Worm (Caenorhabditis elegans) whole organism, early embryonic: Measurements from ENCODE around the gene gta-1.

Experiments
- B0310.2 ChIP-seq: sonication (generic microtip); optimal IDR thresholded peaks from 2 replicates; lab custom pipeline; 2016; ENCODE audit warnings: mild to moderate bottlenecking, missing genetic modification characterization, missing compliant biosample characterization
- F13C5.2 ChIP-seq: sonication (generic microtip); optimal IDR thresholded peaks from 2 replicates; lab custom pipeline; 2017; ENCODE audit warnings: mild to moderate bottlenecking, missing genetic modification characterization, inconsistent platforms, missing compliant biosample characterization
- aly-1 ChIP-seq: sonication (generic microtip); optimal IDR thresholded peaks from 2 replicates; lab custom pipeline; 2016; ENCODE audit warnings: missing genetic modification characterization, missing compliant biosample characterization
- ama-1 ChIP-seq: fragments of 150-350 bp; optimal IDR thresholded peaks from 2 replicates; lab custom pipeline; 2014
- ceh-13 ChIP-seq: fragments of 200-800 bp; sonication (Bioruptor generic); optimal IDR thresholded peaks from 2 replicates; lab custom pipeline; 2018; ENCODE audit warnings: mild to moderate bottlenecking, missing genetic modification characterization, missing compliant biosample characterization
- ceh-36 ChIP-seq: sonication (generic microtip); optimal IDR thresholded peaks from 2 replicates; lab custom pipeline; 2016; ENCODE audit warnings: missing genetic modification characterization, inconsistent platforms, missing compliant biosample characterization
- ets-7 ChIP-seq: sonication (generic microtip); optimal IDR thresholded peaks from 2 replicates; lab custom pipeline; 2016; ENCODE audit warnings: missing genotype, missing genetic modification characterization, missing compliant biosample characterization
- flt-1 ChIP-seq: fragments of 200-800 bp; sonication (Bioruptor generic); IDR thresholded peaks from 2 replicates; pipeline ENCODE4 v1.3.6; 2022; ENCODE audit warnings: missing genetic modification characterization, missing compliant biosample characterization
- hmbx-1 ChIP-seq: sonication (generic microtip); optimal IDR thresholded peaks from 2 replicates; lab custom pipeline; 2016; ENCODE audit warnings: mild to moderate bottlenecking, missing genetic modification characterization, missing compliant biosample characterization
- hmg-4 ChIP-seq: fragments of 200-800 bp; sonication (Bioruptor generic); optimal IDR thresholded peaks from 2 replicates; lab custom pipeline; 2018; ENCODE audit warnings: mild to moderate bottlenecking, missing genetic modification characterization, missing compliant biosample characterization
- hnd-1 ChIP-seq: sonication (generic microtip); optimal IDR thresholded peaks from 2 replicates; lab custom pipeline; 2016; ENCODE audit warnings: missing genetic modification characterization, missing compliant biosample characterization
- pes-1 ChIP-seq: fragments of 200-800 bp; sonication (Bioruptor generic); IDR thresholded peaks from 2 replicates; pipeline ENCODE4 v1.3.6; 2022; ENCODE audit warnings: missing genetic modification reagents, missing genetic modification characterization, missing compliant biosample characterization
- scrt-1 ChIP-seq: fragments of 200-800 bp; sonication (Bioruptor generic); IDR thresholded peaks from 2 replicates; pipeline ENCODE4 v1.3.6; 2022; ENCODE audit warnings: missing genetic modification characterization, missing compliant biosample characterization
- sea-1 ChIP-seq: fragments of 200-800 bp; sonication (Bioruptor generic); conservative IDR thresholded peaks from 2 replicates; pipeline ENCODE4 v1.3.6; 2022; ENCODE audit warnings: missing genetic modification characterization, missing compliant biosample characterization
- tbx-11 ChIP-seq: fragments of 200-800 bp; sonication (Bioruptor generic); IDR thresholded peaks from 2 replicates; pipeline ENCODE4 v1.3.6; 2022; ENCODE audit warnings: missing genetic modification characterization, missing compliant biosample characterization
- tbx-37 ChIP-seq: fragments of 200-800 bp; sonication (Bioruptor generic); conservative IDR thresholded peaks from 2 replicates; pipeline ENCODE4 v1.3.6; 2022; ENCODE audit warnings: missing genetic modification reagents, missing genetic modification characterization, missing compliant biosample characterization
- tra-4 ChIP-seq: sonication (generic microtip); optimal IDR thresholded peaks from 2 replicates; lab custom pipeline; 2017; ENCODE audit warnings: missing genetic modification characterization, missing compliant biosample characterization

The gta-1 gene

DNA sequence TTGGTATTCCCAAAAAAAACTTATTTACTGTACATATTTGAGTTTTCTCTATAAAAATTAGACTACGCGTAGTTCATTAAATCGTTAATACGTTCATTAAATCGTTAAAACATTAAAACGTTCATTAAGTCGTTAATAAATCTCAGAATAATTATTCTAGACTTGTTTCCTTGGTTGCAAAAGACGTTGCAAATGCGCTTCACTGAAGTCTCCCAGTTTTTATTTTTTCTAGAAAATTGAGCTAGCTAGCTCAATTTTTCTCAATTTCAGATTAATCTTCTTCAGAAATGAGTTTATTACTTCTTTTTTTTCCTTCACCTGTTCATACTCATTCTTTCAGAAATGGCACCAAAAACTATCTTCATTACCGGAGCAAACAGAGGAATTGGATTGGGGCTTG is 35.6 kb upstream of the gta-1 start:
- TF ChIP-seq ets-7 (tag; lab: Kevin White, UChicago) (no peak), ama-1 (lab: Kevin White, UChicago) (no peak), tbx-11 (GFP tag; lab: Robert Waterston, UW) (no peak), ceh-13 (GFP tag; lab: Kevin White, UChicago) (no peak), tbx-37 (GFP tag; lab: Robert Waterston, UW) (no peak), F13C5.2 (tag; lab: Kevin White, UChicago) (no peak), B0310.2 (tag; lab: Kevin White, UChicago) (no peak), aly-1 (tag; lab: Kevin White, UChicago) (no peak), sea-1 (no peak), hmg-4 (GFP tag; lab: Kevin White, UChicago) (no peak), hnd-1 (no peak)

ce11 chrIV:10146885-10147284 is 33.6 kb upstream of the gta-1 start, which contains the start of gene T14G10.8:
TSS of gene T14G10.8 (minus strand) at chrIV:10146985.
- TF ChIP-seq scrt-1 (GFP tag; lab: Robert Waterston, UW) (no peak), ceh-36 (tag; lab: Kevin White, UChicago) (no peak), hnd-1 (no peak), B0310.2 (tag; lab: Kevin White, UChicago) (no peak), ceh-13 (GFP tag; lab: Kevin White, UChicago) (no peak), pes-1 (no peak), tbx-37 (GFP tag; lab: Robert Waterston, UW) (no peak), ets-7 (tag; lab: Kevin White, UChicago) (no peak), aly-1 (tag; lab: Kevin White, UChicago) (no peak)

DNA sequence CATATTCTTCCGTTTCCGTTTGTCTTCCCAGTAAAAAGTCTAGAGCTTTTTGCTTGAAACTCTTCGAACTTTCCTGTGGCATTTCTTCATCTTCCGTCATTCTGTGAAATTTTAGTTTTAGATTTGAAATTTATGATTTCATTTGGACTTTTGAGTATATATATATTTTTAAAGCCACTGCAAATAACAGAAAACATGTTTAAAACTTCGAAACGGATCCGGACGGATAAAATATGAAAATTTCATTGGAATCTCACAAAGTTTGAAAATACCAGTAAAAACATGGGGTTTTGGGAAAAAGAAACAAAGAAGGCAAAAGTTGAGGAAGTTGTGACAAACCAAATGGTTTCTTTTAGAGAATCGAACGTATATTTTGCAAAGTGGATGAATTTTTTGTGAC is 31.5 kb upstream of the gta-1 start, which contains the start of gene pigs-1:
Gene pigs-1 (minus strand): TSS at position 101 of the 400 bp plus-strand sequence.
- TF ChIP-seq aly-1 (tag; lab: Kevin White, UChicago) (no peak), sea-1 (no peak), ets-7 (tag; lab: Kevin White, UChicago) (no peak), tbx-11 (GFP tag; lab: Robert Waterston, UW) (no peak), F13C5.2 (tag; lab: Kevin White, UChicago) (no peak), hmbx-1 (tag; lab: Kevin White, UChicago) (no peak), tbx-37 (GFP tag; lab: Robert Waterston, UW) (no peak), pes-1 (no peak), flt-1 (GFP tag; lab: Robert Waterston, UW) (no peak), hmg-4 (GFP tag; lab: Kevin White, UChicago) (no peak), scrt-1 (GFP tag; lab: Robert Waterston, UW) (no peak), ceh-13 (GFP tag; lab: Kevin White, UChicago) (no peak), hnd-1 (no peak), B0310.2 (tag; lab: Kevin White, UChicago) (no peak), ceh-36 (tag; lab: Kevin White, UChicago) (no peak), ama-1 (lab: Kevin White, UChicago) (no peak), tra-4 (tag; lab: Kevin White, UChicago) (no peak)

DNA sequence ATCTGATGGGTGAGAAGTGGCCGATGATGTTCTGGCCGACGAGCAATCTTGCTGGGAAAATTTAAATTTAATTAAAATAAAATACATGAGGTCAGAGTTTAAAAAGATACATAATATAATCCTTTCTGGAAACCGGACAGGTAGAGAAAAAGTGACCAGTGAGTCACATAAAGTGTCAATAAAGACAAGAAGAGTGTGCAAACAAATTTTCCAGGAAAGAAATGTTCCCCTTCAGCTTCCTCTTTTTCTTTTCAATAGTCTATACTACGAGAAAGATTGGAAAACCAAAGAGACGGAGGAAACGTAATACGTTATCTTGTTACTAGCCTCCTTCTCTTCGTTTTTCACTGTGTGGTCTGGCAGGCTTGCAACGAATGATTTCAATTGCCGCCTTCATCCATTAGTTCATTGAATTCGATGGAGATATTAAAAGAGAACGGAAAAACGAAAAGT is 29.9 kb upstream of the gta-1 start, which contains the start of gene tsp-12:
Gene tsp-12 (minus strand): TSS at position 51 of the 453 bp plus-strand sequence.
- TF ChIP-seq B0310.2 (tag; lab: Kevin White, UChicago) (no peak), hnd-1 (no peak), ets-7 (tag; lab: Kevin White, UChicago) (no peak), aly-1 (tag; lab: Kevin White, UChicago) (no peak), flt-1 (GFP tag; lab: Robert Waterston, UW) (no peak), ceh-13 (GFP tag; lab: Kevin White, UChicago) (no peak), F13C5.2 (tag; lab: Kevin White, UChicago) (no peak), tbx-11 (GFP tag; lab: Robert Waterston, UW) (no peak), tra-4 (tag; lab: Kevin White, UChicago) (no peak), hmbx-1 (tag; lab: Kevin White, UChicago) (no peak), hmg-4 (GFP tag; lab: Kevin White, UChicago) (no peak), ama-1 (lab: Kevin White, UChicago) (no peak), scrt-1 (GFP tag; lab: Robert Waterston, UW) (no peak), tbx-37 (GFP tag; lab: Robert Waterston, UW) (no peak), ceh-36 (tag; lab: Kevin White, UChicago) (no peak), pes-1 (no peak), sea-1 (no peak)

ce11 chrIV:10151439-10151997 is 28.9 kb upstream of the gta-1 start, which contains the start of gene copg-1:
TSS of gene copg-1 (plus strand) at chrIV:10151947.
- TF ChIP-seq scrt-1 (GFP tag; lab: Robert Waterston, UW) (no peak), flt-1 (GFP tag; lab: Robert Waterston, UW) (no peak), F13C5.2 (tag; lab: Kevin White, UChicago) (no peak), B0310.2 (tag; lab: Kevin White, UChicago) (no peak), tbx-11 (GFP tag; lab: Robert Waterston, UW) (no peak), hmg-4 (GFP tag; lab: Kevin White, UChicago) (no peak)

- TF ChIP-seq hmg-4 (GFP tag; lab: Kevin White, UChicago) (no peak), sea-1 (no peak), ets-7 (tag; lab: Kevin White, UChicago) (no peak), flt-1 (GFP tag; lab: Robert Waterston, UW) (no peak), pes-1 (no peak), scrt-1 (GFP tag; lab: Robert Waterston, UW) (no peak), ceh-36 (tag; lab: Kevin White, UChicago) (no peak), tbx-11 (GFP tag; lab: Robert Waterston, UW) (no peak), B0310.2 (tag; lab: Kevin White, UChicago) (no peak)
Measured at ce11 chrIV:10153479-10153878, 27.0 kb upstream of the gta-1 start.

DNA sequence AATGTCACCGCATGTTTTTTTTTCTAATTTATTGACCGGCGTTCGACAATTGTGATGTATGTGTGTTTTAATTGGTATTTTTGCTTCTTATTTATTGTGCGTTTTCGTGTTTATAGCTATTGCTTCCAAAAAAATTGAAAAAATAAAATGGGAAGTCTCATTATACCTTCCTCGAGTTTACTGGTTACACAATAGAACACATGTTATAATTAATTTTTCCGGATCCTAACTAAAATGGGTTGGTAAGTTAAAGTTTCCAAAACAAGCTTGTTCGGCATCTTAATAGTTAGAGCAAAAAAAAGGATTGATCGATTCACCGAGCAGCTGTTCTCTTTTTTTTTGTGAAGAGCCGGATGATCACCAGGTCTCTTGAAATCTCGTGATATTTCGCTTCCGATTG is 25.0 kb upstream of the gta-1 start, which contains the start of gene ttr-54:
Gene ttr-54 (plus strand): TSS at position 301 of the 400 bp plus-strand sequence.
- no peak for TF ChIP-seq F13C5.2 (tag; lab: Kevin White, UChicago)
- no peak for TF ChIP-seq ama-1 (lab: Kevin White, UChicago)
- no peak for TF ChIP-seq flt-1 (GFP tag; lab: Robert Waterston, UW)
- no peak for TF ChIP-seq ceh-36 (tag; lab: Kevin White, UChicago)
- no peak for TF ChIP-seq pes-1
- no peak for TF ChIP-seq sea-1
- no peak for TF ChIP-seq tra-4 (tag; lab: Kevin White, UChicago)
- no peak for TF ChIP-seq hmg-4 (GFP tag; lab: Kevin White, UChicago)
- TF ChIP-seq scrt-1 (GFP tag; lab: Robert Waterston, UW), result no peak
- no peak for TF ChIP-seq ets-7 (tag; lab: Kevin White, UChicago)
- TF ChIP-seq aly-1 (tag; lab: Kevin White, UChicago), result no peak
- no peak for TF ChIP-seq tbx-11 (GFP tag; lab: Robert Waterston, UW)
- no peak for TF ChIP-seq hnd-1
- TF ChIP-seq B0310.2 (tag; lab: Kevin White, UChicago), result no peak
- no peak for TF ChIP-seq hmbx-1 (tag; lab: Kevin White, UChicago)
- TF ChIP-seq tbx-37 (GFP tag; lab: Robert Waterston, UW), result no peak
